Fruit fly (Drosophila melanogaster): ENCODE data around the gene CkIIalpha-i1.

CkIIalpha-i1 gene

DNA sequence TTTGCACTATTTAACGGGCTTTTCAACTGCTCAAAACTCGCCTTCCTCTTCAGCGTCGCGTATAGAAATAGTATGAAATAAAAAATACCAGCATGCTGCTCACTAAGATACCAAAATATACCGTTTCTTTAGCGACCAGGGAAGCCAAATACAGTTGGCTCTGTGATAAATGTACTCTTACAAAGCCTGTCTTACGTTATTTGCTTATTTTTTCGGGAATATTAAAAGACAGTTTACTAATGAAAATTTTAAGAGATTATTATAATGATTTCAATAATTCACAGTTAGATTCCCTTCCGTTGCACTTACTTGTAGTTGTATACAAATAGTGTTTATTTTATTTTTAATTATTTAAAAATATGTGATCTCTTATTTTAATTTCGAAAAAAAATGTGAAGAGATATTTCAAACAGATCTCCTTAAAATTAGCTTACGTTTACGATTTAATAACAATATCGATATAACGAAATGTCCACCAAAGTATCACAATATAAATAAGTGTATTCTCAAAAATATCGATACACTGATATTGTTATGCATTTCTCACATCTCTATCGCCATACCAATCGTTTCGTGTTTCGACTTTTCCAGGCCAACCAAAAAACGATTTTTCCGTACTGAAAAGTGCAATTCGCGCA is 9.7 kb downstream of the CkIIalpha-i1 start, which contains the start of the genes DCP2 and dbo (continued):
- peak; percentile 74 for TF ChIP-seq Fer2 (tag; optimal IDR thresholded peaks at IDR 0.05)
- peak; percentile 58 for TF ChIP-seq CG12104 (GFP tag; optimal IDR thresholded peaks at IDR 0.05)
- peak; percentile 82 for TF ChIP-seq Gug (GFP tag; IDR thresholded peaks at IDR 0.05)
- TF ChIP-seq D19B (GFP tag; optimal IDR thresholded peaks at IDR 0.05) = peak; percentile 58
- no peak for TF ChIP-seq CG9609 (GFP tag; optimal IDR thresholded peaks at IDR 0.05)
- no peak for TF ChIP-seq slp2 (GFP tag; optimal IDR thresholded peaks at IDR 0.05)
- no peak for TF ChIP-seq Hand (GFP tag; optimal IDR thresholded peaks at IDR 0.05)
- TF ChIP-seq CG12299 (tag; optimal IDR thresholded peaks at IDR 0.05) = no peak
- TF ChIP-seq amos (GFP tag; IDR thresholded peaks at IDR 0.05; ENCODE audit: partially characterized antibody) = peak; percentile 89
- peak; percentile 27 for TF ChIP-seq Dad (GFP tag; optimal IDR thresholded peaks at IDR 0.05)
- peak; percentile 53; the same call in 2 of the 3 replicates for TF ChIP-seq ase (GFP tag; IDR thresholded peaks at IDR 0.05)
- peak; percentile 65 for TF ChIP-seq tin (GFP tag; optimal IDR thresholded peaks at IDR 0.05)
- no peak for TF ChIP-seq btn (GFP tag; optimal IDR thresholded peaks at IDR 0.05)
- peak; percentile 43 for TF ChIP-seq CG18764 (GFP tag; optimal IDR thresholded peaks at IDR 0.05)
- TF ChIP-seq pros (GFP tag; optimal IDR thresholded peaks at IDR 0.05) = no peak
- 0 out of 3 replicates have a peak, but pooled peaks have one; percentile 47 for TF ChIP-seq C15 (GFP tag; IDR thresholded peaks at IDR 0.05)
- TF ChIP-seq aop (GFP tag; IDR thresholded peaks at IDR 0.05) = no peak
- TF ChIP-seq CG2875 (GFP tag; optimal IDR thresholded peaks at IDR 0.05) = no peak
- TF ChIP-seq ato (GFP tag; IDR thresholded peaks at IDR 0.05; ENCODE audit: partially characterized antibody) = peak; percentile 54
- TF ChIP-seq slou (GFP tag; optimal IDR thresholded peaks at IDR 0.05) = no peak
- peak; percentile 69 for TF ChIP-seq lilli (GFP tag; optimal IDR thresholded peaks at IDR 0.05)
- TF ChIP-seq HLH3B (GFP tag; IDR thresholded peaks at IDR 0.05) = peak; percentile 40; the same call in 1 of the 2 replicates
- TF ChIP-seq CG18476 (GFP tag; optimal IDR thresholded peaks at IDR 0.05) = peak; percentile 43
- peak; percentile 49 for TF ChIP-seq HLH54F (GFP tag; optimal IDR thresholded peaks at IDR 0.05)
- peak; percentile 73 for TF ChIP-seq lmd (GFP tag; IDR thresholded peaks at IDR 0.05)
- 0 out of 2 replicates have a peak, but pooled peaks have one; percentile 34 for TF ChIP-seq ttk (GFP tag; IDR thresholded peaks at IDR 0.05)
- peak; percentile 21 for TF ChIP-seq chn (GFP tag; optimal IDR thresholded peaks at IDR 0.05)
- TF ChIP-seq sob (GFP tag; IDR thresholded peaks at IDR 0.05) = peak; percentile 79
- peak; percentile 58 for TF ChIP-seq CG15696 (tag; optimal IDR thresholded peaks at IDR 0.05)
- peak; percentile 67 for TF ChIP-seq sens (GFP tag)
- TF ChIP-seq pzg (GFP tag; optimal IDR thresholded peaks at IDR 0.05) = peak; percentile 28
- TF ChIP-seq CG1647 (GFP tag; optimal IDR thresholded peaks at IDR 0.05) = no peak
- TF ChIP-seq CG17829 (tag; optimal IDR thresholded peaks at IDR 0.05) = peak; percentile 69
- no peak for TF ChIP-seq Dfd (GFP tag; optimal IDR thresholded peaks at IDR 0.05)
- TF ChIP-seq cg (GFP tag; optimal IDR thresholded peaks at IDR 0.05) = no peak
- no peak for TF ChIP-seq dm (GFP tag; optimal IDR thresholded peaks at IDR 0.05)
- no peak for TF ChIP-seq CG6654 (GFP tag; optimal IDR thresholded peaks at IDR 0.05)
- TF ChIP-seq fd3F (GFP tag; optimal IDR thresholded peaks at IDR 0.05) = peak; percentile 74
- TF ChIP-seq Hr39 (optimal IDR thresholded peaks at IDR 0.05) = no peak
- TF ChIP-seq pho (GFP tag; optimal IDR thresholded peaks at IDR 0.05) = peak; percentile 16
- TF ChIP-seq CG34422 (GFP tag; IDR thresholded peaks at IDR 0.05) = no peak
- no peak for TF ChIP-seq sd (tag; optimal IDR thresholded peaks at IDR 0.05)
- peak; percentile 66 for TF ChIP-seq Nf-YC (tag; optimal IDR thresholded peaks at IDR 0.05)
- TF ChIP-seq CG11696 (GFP tag; IDR thresholded peaks at IDR 0.05) = 0 out of 2 replicates have a peak, but pooled peaks have one; percentile 17
- no peak for TF ChIP-seq CG10565 (GFP tag; optimal IDR thresholded peaks at IDR 0.05)
- TF ChIP-seq Abd-B (GFP tag; optimal IDR thresholded peaks at IDR 0.05) = peak; percentile 30
- TF ChIP-seq onecut (GFP tag; IDR thresholded peaks at IDR 0.05) = no peak; the same call in 1 of the 2 replicates
- peak; percentile 47; the same call in 1 of the 3 replicates for TF ChIP-seq Dbx (GFP tag; IDR thresholded peaks at IDR 0.05)
- TF ChIP-seq ems (GFP tag; optimal IDR thresholded peaks at IDR 0.05) = peak; percentile 9
- TF ChIP-seq insv (GFP tag; optimal IDR thresholded peaks at IDR 0.05) = peak in 1 of 2 experiments; percentile 26
- TF ChIP-seq Sry-δ (GFP tag; optimal IDR thresholded peaks at IDR 0.05) = peak; percentile 90
